Worm (Caenorhabditis elegans): ENCODE measurements around the gene str-208.

str-208 gene

ce11 chrV:4967238-4967637 lies 10.6 kb downstream of the str-208 start:
- TF ChIP-seq nhr-2 (tag; optimal IDR thresholded peaks at IDR 0.05) (peak; percentile 52), mls-2 (tag; optimal IDR thresholded peaks at IDR 0.05) (peak; percentile 57), unc-120 (tag; optimal IDR thresholded peaks at IDR 0.05; ENCODE audit: poor library complexity, severe bottlenecking) (peak; percentile 9), unc-62 (GFP tag; optimal IDR thresholded peaks at IDR 0.05) (peak; percentile 20), unc-39 (tag; optimal IDR thresholded peaks at IDR 0.05) (peak; percentile 66), sptf-1 (tag; optimal IDR thresholded peaks at IDR 0.05) (peak; percentile 38), pha-4 (tag; optimal IDR thresholded peaks at IDR 0.05) (no peak), ces-1 (GFP tag; optimal IDR thresholded peaks at IDR 0.05) (peak; percentile 96), ceh-39 (tag; optimal IDR thresholded peaks at IDR 0.05) (no peak), ceh-43 (GFP tag; optimal IDR thresholded peaks at IDR 0.05) (peak; percentile 71), cnd-1 (tag; optimal IDR thresholded peaks at IDR 0.05) (peak; percentile 28)

- TF ChIP-seq lin-32 (GFP tag; optimal IDR thresholded peaks at IDR 0.05) (peak; percentile 45), pha-4 (tag; optimal IDR thresholded peaks at IDR 0.05) (no peak), elt-1 (tag; optimal IDR thresholded peaks at IDR 0.05; ENCODE audit: borderline replicate concordance, insufficient read depth) (peak; percentile 97), nhr-2 (tag; optimal IDR thresholded peaks at IDR 0.05) (peak; percentile 47), tbx-8 (GFP tag; optimal IDR thresholded peaks at IDR 0.05) (no peak), snpc-4 (tag; optimal IDR thresholded peaks at IDR 0.05) (no peak), flh-1 (GFP tag; optimal IDR thresholded peaks at IDR 0.05) (no peak), nhr-12 (tag; optimal IDR thresholded peaks at IDR 0.05) (no peak), nhr-237 (tag; optimal IDR thresholded peaks at IDR 0.05) (no peak), mls-2 (tag; optimal IDR thresholded peaks at IDR 0.05) (no peak), bed-3 (GFP tag; optimal IDR thresholded peaks at IDR 0.05) (no peak), mep-1 (tag; optimal IDR thresholded peaks at IDR 0.05) (no peak), hlh-1 (tag; optimal IDR thresholded peaks at IDR 0.05) (peak; percentile 39), ceh-39 (tag; optimal IDR thresholded peaks at IDR 0.05) (no peak), sem-2 (GFP tag; optimal IDR thresholded peaks at IDR 0.05) (no peak), elt-3 (tag; optimal IDR thresholded peaks at IDR 0.05) (no peak), blmp-1 (tag; optimal IDR thresholded peaks at IDR 0.05) (no peak)
Observed at ce11 chrV:4968775-4969174, 12.1 kb downstream of the str-208 start.

- no peak for TF ChIP-seq zip-8 (tag; optimal IDR thresholded peaks at IDR 0.05)
- TF ChIP-seq snpc-4 (tag; optimal IDR thresholded peaks at IDR 0.05), result no peak
- TF ChIP-seq mls-2 (tag; optimal IDR thresholded peaks at IDR 0.05), result no peak
- no peak for TF ChIP-seq sptf-1 (tag; optimal IDR thresholded peaks at IDR 0.05)
- no peak for TF ChIP-seq M03D4.4 (tag; optimal IDR thresholded peaks at IDR 0.05)
- no peak for TF ChIP-seq nhr-237 (tag; optimal IDR thresholded peaks at IDR 0.05)
- TF ChIP-seq lsy-2 (tag; optimal IDR thresholded peaks at IDR 0.05), result no peak
- no peak for TF ChIP-seq unc-120 (tag; optimal IDR thresholded peaks at IDR 0.05; ENCODE audit: poor library complexity, severe bottlenecking)
- no peak for TF ChIP-seq blmp-1 (tag; optimal IDR thresholded peaks at IDR 0.05)
- no peak for TF ChIP-seq ceh-39 (tag; optimal IDR thresholded peaks at IDR 0.05)
Observed at ce11 chrV:4969503-4969902, 12.9 kb downstream of the str-208 start.

- TF ChIP-seq nhr-2 (tag; optimal IDR thresholded peaks at IDR 0.05), result no peak
- TF ChIP-seq nhr-237 (tag; optimal IDR thresholded peaks at IDR 0.05), result no peak
- TF ChIP-seq ztf-11 (tag; optimal IDR thresholded peaks at IDR 0.05), result no peak
- no peak for TF ChIP-seq zip-8 (tag; optimal IDR thresholded peaks at IDR 0.05)
- TF ChIP-seq bed-3 (GFP tag; optimal IDR thresholded peaks at IDR 0.05), result no peak
Observed at ce11 chrV:4972943-4973342, 16.3 kb downstream of the str-208 start, which contains the start of gene srsx-9. TSS of gene srsx-9 (minus strand) at chrV:4973043.

- no peak for TF ChIP-seq nhr-76 (tag; optimal IDR thresholded peaks at IDR 0.05)
- TF ChIP-seq nhr-237 (tag; optimal IDR thresholded peaks at IDR 0.05), result no peak
- no peak for TF ChIP-seq mls-2 (tag; optimal IDR thresholded peaks at IDR 0.05)
- no peak for TF ChIP-seq blmp-1 (tag; optimal IDR thresholded peaks at IDR 0.05)
- TF ChIP-seq drap-1 (GFP tag; optimal IDR thresholded peaks at IDR 0.05), result no peak
- TF ChIP-seq flh-1 (GFP tag; optimal IDR thresholded peaks at IDR 0.05), result no peak
- TF ChIP-seq lin-13 (tag; optimal IDR thresholded peaks at IDR 0.05), result no peak
- no peak for TF ChIP-seq unc-39 (tag; optimal IDR thresholded peaks at IDR 0.05)
- no peak for TF ChIP-seq elt-1 (tag; optimal IDR thresholded peaks at IDR 0.05; ENCODE audit: borderline replicate concordance, insufficient read depth)
- TF ChIP-seq tbx-8 (GFP tag; optimal IDR thresholded peaks at IDR 0.05), result no peak
Observed at ce11 chrV:4974677-4975076, 18.0 kb downstream of the str-208 start, which contains the start of gene srsx-10. TSS of gene srsx-10 (minus strand) at chrV:4974777.
